Worm (Caenorhabditis elegans) whole organism, L4 larva: Measurements from ENCODE around the gene pde-12.

Source experiments
- Y48G9A.11 ChIP-seq: fragments of 200-800 bp; sonication (Bioruptor generic); IDR thresholded peaks from 2 replicates; pipeline ENCODE4 v1.3.6; 2022; ENCODE audit warnings: missing genetic modification reagents, missing genetic modification characterization, missing compliant biosample characterization
- aly-2 ChIP-seq: sonication (generic microtip); optimal IDR thresholded peaks from 2 replicates; lab custom pipeline; 2018; ENCODE audit warnings: missing biosample characterization, missing genetic modification characterization
- ama-1 ChIP-seq: fragments of 150-350 bp; optimal IDR thresholded peaks from 2 replicates; lab custom pipeline; 2014; ENCODE audit warnings: inconsistent platforms, mixed read lengths
- lin-29 ChIP-seq: fragments of 200-800 bp; sonication (Bioruptor generic); IDR thresholded peaks from 2 replicates; pipeline ENCODE4 v1.3.6; 2022; ENCODE audit warnings: missing genetic modification reagents, missing genetic modification characterization, missing compliant biosample characterization
- lsy-2 ChIP-seq, 2 experiments: fragments of 150-350 bp in 1 of 2; sonication (generic microtip) in 1 of 2; optimal IDR thresholded peaks; 2 replicates each; lab custom pipeline; 2014 to 2017; ENCODE audit warnings: missing biosample characterization in 2 of 2, missing genetic modification characterization in 2 of 2
- madf-5 ChIP-seq, 2 experiments: fragments of 200-800 bp; sonication (Bioruptor generic); IDR thresholded peaks; 2 replicates each; pipeline ENCODE4 v1.3.6; 2022; ENCODE audit warnings: missing compliant biosample characterization in 2 of 2, missing genetic modification characterization in 2 of 2
- nhr-11 ChIP-seq: fragments of 150-350 bp; optimal IDR thresholded peaks from 2 replicates; lab custom pipeline; 2014; ENCODE audit warnings: missing biosample characterization, missing genetic modification characterization
- nhr-111 ChIP-seq: fragments of 200-800 bp; sonication (Bioruptor generic); optimal IDR thresholded peaks from 2 replicates; lab custom pipeline; 2018; ENCODE audit warnings: mild to moderate bottlenecking, missing genetic modification characterization, missing compliant biosample characterization
- nhr-42 ChIP-seq: fragments of 200-800 bp; sonication (Bioruptor generic); IDR thresholded peaks from 2 replicates; pipeline ENCODE4 v1.3.6; 2022; ENCODE audit warnings: missing genetic modification characterization, missing compliant biosample characterization
- nhr-76 ChIP-seq: fragments of 150-350 bp; optimal IDR thresholded peaks from 2 replicates; lab custom pipeline; 2014; ENCODE audit warnings: missing biosample characterization, missing genetic modification characterization
- pqm-1 ChIP-seq: sonication (generic microtip); optimal IDR thresholded peaks from 2 replicates; lab custom pipeline; 2017; ENCODE audit warnings: missing biosample characterization, missing genetic modification characterization
- unc-130 ChIP-seq: sonication (generic microtip); optimal IDR thresholded peaks from 2 replicates; lab custom pipeline; 2016; ENCODE audit warnings: missing genetic modification reagents, missing genetic modification characterization, missing compliant biosample characterization
- ztf-7 ChIP-seq: fragments of 150-350 bp; optimal IDR thresholded peaks from 2 replicates; lab custom pipeline; 2014; ENCODE audit warnings: missing biosample characterization, missing genetic modification characterization

- TF ChIP-seq nhr-11 (tag; lab: Kevin White, UChicago): no peak
- TF ChIP-seq lsy-2 (tag; optimal IDR thresholded peaks at IDR 0.05; lab: Kevin White, UChicago): no peak
- no peak for TF ChIP-seq ama-1 (lab: Kevin White, UChicago)
- no peak for TF ChIP-seq ztf-7 (tag; lab: Kevin White, UChicago)
- TF ChIP-seq lin-29: no peak
- no peak for TF ChIP-seq Y48G9A.11 (GFP tag; lab: Robert Waterston, UW)
- no peak for TF ChIP-seq nhr-111 (GFP tag; lab: Kevin White, UChicago)
- no peak for TF ChIP-seq nhr-76 (tag; lab: Kevin White, UChicago)
- TF ChIP-seq nhr-42 (GFP tag; lab: Robert Waterston, UW): no peak
- no peak for TF ChIP-seq aly-2 (tag; lab: Kevin White, UChicago)
- TF ChIP-seq pqm-1: no peak
- TF ChIP-seq unc-130 (GFP tag; lab: Kevin White, UChicago): no peak
- no peak for TF ChIP-seq madf-5 (GFP tag; IDR thresholded peaks at IDR 0.05; lab: Robert Waterston, UW)
Observed at ce11 chrIII:10869595-10869994, 24.8 kb upstream of the pde-12 start.
